Worm (Caenorhabditis elegans): ENCODE measurements around the gene gar-1.

DNA sequence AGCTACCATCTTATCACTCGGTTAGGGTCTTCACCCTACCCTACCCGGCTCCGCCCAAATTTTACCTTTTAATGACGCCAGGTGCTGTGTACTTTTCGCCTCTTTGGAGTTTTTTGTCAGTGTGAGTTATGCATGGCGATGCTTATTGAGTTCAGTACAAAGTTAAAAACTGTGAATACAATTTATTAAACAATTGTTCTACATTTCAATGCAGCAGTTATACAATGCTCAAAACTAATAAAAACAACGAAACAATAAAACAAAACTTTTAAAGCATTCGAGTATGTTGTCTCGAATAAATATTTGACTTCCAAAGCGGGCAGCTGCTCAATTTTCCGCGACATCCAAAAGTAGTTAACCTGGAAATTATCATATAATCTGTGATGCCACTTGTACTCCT is 54.2 kb downstream of the gar-1 start, which contains the start of gene ctsa-2:
- no peak for TF ChIP-seq fax-1 (tag; optimal IDR thresholded peaks at IDR 0.05)
- TF ChIP-seq hlh-13 (GFP tag; optimal IDR thresholded peaks at IDR 0.05) = no peak
- no peak for TF ChIP-seq pag-3 (tag; optimal IDR thresholded peaks at IDR 0.05; ENCODE audit: borderline replicate concordance)
- no peak for TF ChIP-seq ceh-48 (tag; optimal IDR thresholded peaks at IDR 0.05)
- TF ChIP-seq ceh-45 (GFP tag; IDR thresholded peaks at IDR 0.05) = no peak
- TF ChIP-seq nfya-1 (tag; optimal IDR thresholded peaks at IDR 0.05) = no peak
- TF ChIP-seq ama-1 (optimal IDR thresholded peaks at IDR 0.05) = no peak
- no peak for TF ChIP-seq pqm-1 (tag; optimal IDR thresholded peaks at IDR 0.05)
- TF ChIP-seq ceh-22 (tag; optimal IDR thresholded peaks at IDR 0.05) = no peak

All from whole organism, late embryonic.